Worm (Caenorhabditis elegans): ENCODE measurements around the gene npr-2.

The npr-2 gene

ce11 chrIV:9525682-9526416 is 54.1 kb downstream of the npr-2 start, which contains the start of gene elo-1 (continued):
- TF ChIP-seq mep-1 (tag; optimal IDR thresholded peaks at IDR 0.05) (peak; percentile 68), elt-2 (tag; optimal IDR thresholded peaks at IDR 0.05) (peak; percentile 75), efl-3 (GFP tag; optimal IDR thresholded peaks at IDR 0.05) (no peak), nhr-71 (tag; optimal IDR thresholded peaks at IDR 0.05) (peak; percentile 76), nhr-90 (tag; optimal IDR thresholded peaks at IDR 0.05; ENCODE audit: poor library complexity) (peak; percentile 65)

- TF ChIP-seq dpl-1 (GFP tag; optimal IDR thresholded peaks at IDR 0.05) (peak; percentile 86 to 92 (median 88)), hlh-4 (tag; optimal IDR thresholded peaks at IDR 0.05) (no peak), efl-1 (optimal IDR thresholded peaks at IDR 0.05) (peak; percentile 90 to 92), efl-1 (GFP tag; optimal IDR thresholded peaks at IDR 0.05 in 1 of 2) (peak; percentile 91 to 98), elt-3 (tag; optimal IDR thresholded peaks at IDR 0.05) (no peak), C04F5.9 (tag; optimal IDR thresholded peaks at IDR 0.05) (no peak), nhr-11 (tag; optimal IDR thresholded peaks at IDR 0.05) (no peak), irx-1 (tag; optimal IDR thresholded peaks at IDR 0.05) (no peak), aly-2 (tag; optimal IDR thresholded peaks at IDR 0.05) (no peak), ceh-90 (tag; optimal IDR thresholded peaks at IDR 0.05) (no peak), sup-37 (GFP tag; optimal IDR thresholded peaks at IDR 0.05) (no peak), vab-15 (tag; optimal IDR thresholded peaks at IDR 0.05) (no peak), hlh-17 (GFP tag; optimal IDR thresholded peaks at IDR 0.05; ENCODE audit: borderline replicate concordance) (no peak), nhr-84 (tag; optimal IDR thresholded peaks at IDR 0.05) (no peak), ama-1 (optimal IDR thresholded peaks at IDR 0.05) (no peak), ztf-11 (tag; optimal IDR thresholded peaks at IDR 0.05) (no peak), zip-4 (GFP tag; optimal IDR thresholded peaks at IDR 0.05) (no peak), sptf-1 (tag; optimal IDR thresholded peaks at IDR 0.05) (no peak), ceh-82 (tag; optimal IDR thresholded peaks at IDR 0.05) (peak; percentile 0 to 51 (median 9)), mdl-1 (tag; optimal IDR thresholded peaks at IDR 0.05) (no peak), ztf-4 (tag; optimal IDR thresholded peaks at IDR 0.05) (no peak), grh-1 (GFP tag; IDR thresholded peaks at IDR 0.05) (no peak), Y116A8C.19 (tag; optimal IDR thresholded peaks at IDR 0.05; ENCODE audit: borderline replicate concordance) (no peak), lin-13 (GFP tag; optimal IDR thresholded peaks at IDR 0.05) (no peak), nhr-47 (tag; optimal IDR thresholded peaks at IDR 0.05) (peak; percentile 74), efl-3 (GFP tag; optimal IDR thresholded peaks at IDR 0.05) (no peak), hpl-2 (GFP tag; optimal IDR thresholded peaks at IDR 0.05) (no peak), blmp-1 (tag; optimal IDR thresholded peaks at IDR 0.05) (peak; percentile 61), nhr-12 (tag; optimal IDR thresholded peaks at IDR 0.05) (no peak), nhr-85 (tag) (peak; percentile 89), dsc-1 (tag; optimal IDR thresholded peaks at IDR 0.05) (peak; percentile 59), mab-9 (GFP tag; IDR thresholded peaks at IDR 0.05) (no peak), nhr-71 (tag; optimal IDR thresholded peaks at IDR 0.05) (peak; percentile 79), nhr-19 (GFP tag; conservative IDR thresholded peaks at IDR 0.05) (peak; percentile 39; the same call in 1 of the 2 replicates), lin-35 (GFP tag; optimal IDR thresholded peaks at IDR 0.05) (peak; percentile 91 to 93), sox-4 (tag; optimal IDR thresholded peaks at IDR 0.05) (no peak), tlp-1 (tag; optimal IDR thresholded peaks at IDR 0.05) (no peak), fkh-4 (tag; optimal IDR thresholded peaks at IDR 0.05; ENCODE audit: borderline replicate concordance) (no peak), unc-98 (GFP tag; IDR thresholded peaks at IDR 0.05) (no peak), F16B12.6 (tag; optimal IDR thresholded peaks at IDR 0.05) (no peak), unc-86 (tag; optimal IDR thresholded peaks at IDR 0.05) (peak; percentile 31), lir-3 (tag; optimal IDR thresholded peaks at IDR 0.05; ENCODE audit: poor library complexity) (no peak), unc-62 (GFP tag; optimal IDR thresholded peaks at IDR 0.05) (no peak), nhr-237 (tag; optimal IDR thresholded peaks at IDR 0.05) (no peak), ceh-8 (GFP tag; optimal IDR thresholded peaks at IDR 0.05) (no peak), C16A3.4 (tag; optimal IDR thresholded peaks at IDR 0.05) (peak; percentile 41)
These were observed 55.0 kb downstream of the npr-2 start, which contains the start of gene ndua-5 for ce11 chrIV:9524849-9525460. Gene ndua-5 (minus strand): TSS chrIV:9524899.
